Worm (Caenorhabditis elegans): ENCODE results near the gene sel-11.

DNA sequence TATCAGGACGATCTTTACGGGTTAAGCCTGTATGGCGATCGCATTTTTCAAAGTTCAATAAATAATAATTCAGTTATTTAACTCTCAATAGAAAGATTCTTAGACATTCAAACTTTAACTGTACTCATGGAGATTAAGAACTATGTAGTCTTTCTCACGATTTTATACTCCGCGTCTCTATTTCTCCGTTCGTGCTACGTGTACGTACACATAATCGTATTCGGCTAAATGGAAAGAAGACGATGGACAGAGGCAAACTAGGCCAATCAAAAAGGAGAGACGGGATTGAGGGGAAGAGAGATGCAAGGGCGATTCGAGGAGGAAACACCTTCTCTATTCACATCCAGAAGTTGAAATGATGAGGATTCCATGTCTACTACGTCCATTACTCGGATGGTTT is 6.3 kb downstream of the sel-11 start, which contains the start of gene bus-18:
- TF ChIP-seq fkh-10 (GFP tag; optimal IDR thresholded peaks at IDR 0.05) (no peak), aha-1 (tag) (no peak)

Measured in whole organism, L4 larva.